Fruit fly (Drosophila melanogaster) whole organism, pupa: ENCODE measurements around the gene Pcif1.

Experiments
- CG10348 ChIP-seq: fragments of 200-800 bp; sonication (Bioruptor generic); IDR thresholded peaks from 2 replicates; pipeline ENCODE4 v1.3.6; 2022; ENCODE audit warnings: missing biosample characterization, missing genetic modification characterization
- CG12605 ChIP-seq: fragments of 200-800 bp; sonication (Bioruptor generic); IDR thresholded peaks from 2 replicates; pipeline ENCODE4 v1.3.6; 2022; ENCODE audit warnings: missing biosample characterization, missing genetic modification characterization
- CG14655 ChIP-seq: fragments of 200-800 bp; sonication (Bioruptor generic); optimal IDR thresholded peaks from 3 replicates; lab custom pipeline; 2017; ENCODE audit warnings: mild to moderate bottlenecking, missing biosample characterization, missing genetic modification reagents, missing genetic modification characterization
- CG15710 ChIP-seq: fragments of 200-800 bp; sonication (Bioruptor generic); optimal IDR thresholded peaks from 2 replicates; lab custom pipeline; 2018; ENCODE audit warnings: missing biosample characterization, mild to moderate bottlenecking, missing genetic modification characterization, moderate library complexity
- CG17806 ChIP-seq: fragments of 200-800 bp; sonication (Bioruptor generic); optimal IDR thresholded peaks from 2 replicates; lab custom pipeline; 2018; ENCODE audit warnings: missing biosample characterization, mild to moderate bottlenecking, missing genetic modification characterization, moderate library complexity
- CG32121 ChIP-seq: fragments of 200-800 bp; sonication (Bioruptor generic); IDR thresholded peaks from 2 replicates; pipeline ENCODE4 v1.3.6; 2022; ENCODE audit warnings: missing biosample characterization, missing genetic modification characterization
- CG34367 ChIP-seq: fragments of 200-800 bp; sonication (Bioruptor generic); optimal IDR thresholded peaks from 2 replicates; lab custom pipeline; 2018; ENCODE audit warnings: missing biosample characterization, mild to moderate bottlenecking, missing genetic modification characterization
- CG8301 ChIP-seq: fragments of 200-800 bp; sonication (Bioruptor generic); optimal IDR thresholded peaks from 2 replicates; lab custom pipeline; 2018; ENCODE audit warnings: missing biosample characterization, mild to moderate bottlenecking, missing genetic modification characterization
- CG9948 ChIP-seq: fragments of 200-800 bp; sonication (Bioruptor generic); optimal IDR thresholded peaks from 2 replicates; lab custom pipeline; 2018; ENCODE audit warnings: missing biosample characterization, mild to moderate bottlenecking, missing genetic modification characterization, moderate library complexity
- EcR ChIP-seq: fragments of 200-800 bp; sonication (Bioruptor generic); optimal IDR thresholded peaks from 3 replicates; lab custom pipeline; 2019; ENCODE audit warnings: missing biosample characterization, missing genetic modification characterization, mild to moderate bottlenecking, moderate library complexity, missing genetic modification reagents
- Ets98B ChIP-seq: fragments of 200-800 bp; sonication (Bioruptor generic); IDR thresholded peaks from 2 replicates; pipeline ENCODE4 v1.3.6; 2022; ENCODE audit warnings: missing biosample characterization, missing genetic modification characterization
- Pif1B ChIP-seq: fragments of 200-800 bp; sonication (Bioruptor generic); optimal IDR thresholded peaks from 3 replicates; lab custom pipeline; 2016; ENCODE audit warnings: missing biosample characterization, missing genetic modification characterization
- fd96Ca ChIP-seq: fragments of 200-800 bp; sonication (Bioruptor generic); IDR thresholded peaks from 3 replicates; pipeline ENCODE4 v1.3.6; 2022; ENCODE audit warnings: missing biosample characterization, missing genetic modification characterization
- gl ChIP-seq: fragments of 200-800 bp; sonication (Bioruptor generic); optimal IDR thresholded peaks from 2 replicates; lab custom pipeline; 2018; ENCODE audit warnings: missing biosample characterization, mild to moderate bottlenecking, missing genetic modification characterization

- TF ChIP-seq CG34367 (tag; lab: Kevin White, UChicago): no peak
- no peak for TF ChIP-seq CG8301 (tag; lab: Kevin White, UChicago)
- TF ChIP-seq CG15710: no peak
- TF ChIP-seq EcR (GFP tag; lab: Kevin White, UChicago): no peak
- no peak for TF ChIP-seq Pif1B (GFP tag; lab: Kevin White, UChicago)
- no peak for TF ChIP-seq CG10348 (GFP tag; lab: Robert Waterston, UW)
- no peak for TF ChIP-seq CG9948 (tag; lab: Kevin White, UChicago)
- no peak for TF ChIP-seq fd96Ca (GFP tag; lab: Robert Waterston, UW)
- no peak for TF ChIP-seq gl (tag; lab: Kevin White, UChicago)
- no peak for TF ChIP-seq CG12605
- no peak for TF ChIP-seq CG14655 (GFP tag; lab: Kevin White, UChicago)
- no peak for TF ChIP-seq CG32121
- TF ChIP-seq Ets98B (GFP tag; lab: Robert Waterston, UW): no peak
- no peak for TF ChIP-seq CG17806
These were observed 10.8 kb upstream of the Pcif1 start for dm6 chr3L:20796757-20797156.
